Worm (Caenorhabditis elegans) whole organism, mixed stage, embryonic: ENCODE measurements around the gene natb-1.
A peak's percentile ranks its signal among the peaks of the same experiment; 100 is the strongest.

Experiments
- bed-3 ChIP-seq: fragments of 200-800 bp; sonication (Bioruptor generic); optimal IDR thresholded peaks from 3 replicates; lab custom pipeline; 2018; ENCODE audit warnings: mild to moderate bottlenecking, missing genetic modification characterization, moderate library complexity, missing compliant biosample characterization
- blmp-1 ChIP-seq: fragments of 150-350 bp; optimal IDR thresholded peaks from 2 replicates; lab custom pipeline; 2014; ENCODE audit warnings: missing biosample characterization, missing genetic modification characterization
- ceh-43 ChIP-seq: fragments of 200-800 bp; sonication (Bioruptor generic); optimal IDR thresholded peaks from 2 replicates; lab custom pipeline; 2018; ENCODE audit warnings: mild to moderate bottlenecking, missing genetic modification characterization, moderate library complexity, missing compliant biosample characterization
- ceh-83 ChIP-seq: fragments of 200-800 bp; sonication (Bioruptor generic); optimal IDR thresholded peaks from 2 replicates; lab custom pipeline; 2018; ENCODE audit warnings: mild to moderate bottlenecking, missing genetic modification characterization, missing compliant biosample characterization
- ces-1 ChIP-seq: fragments of 150-350 bp; optimal IDR thresholded peaks from 2 replicates; lab custom pipeline; 2014; ENCODE audit warnings: missing biosample characterization, missing genetic modification reagents, missing genetic modification characterization
- cnd-1 ChIP-seq: fragments of 200-800 bp; sonication (Bioruptor generic); optimal IDR thresholded peaks from 2 replicates; lab custom pipeline; 2018; ENCODE audit warnings: mild to moderate bottlenecking, missing genetic modification characterization, missing compliant biosample characterization
- drap-1 ChIP-seq: fragments of 200-800 bp; sonication (Bioruptor generic); optimal IDR thresholded peaks from 3 replicates; lab custom pipeline; 2018; ENCODE audit warnings: mild to moderate bottlenecking, missing genetic modification characterization, missing compliant biosample characterization
- elt-1 ChIP-seq: sonication (generic microtip); optimal IDR thresholded peaks from 2 replicates; lab custom pipeline; 2017; ENCODE audit warnings: missing genetic modification characterization, mild to moderate bottlenecking, missing compliant biosample characterization, antibody characterized with exemption, moderate library complexity, borderline replicate concordance; ENCODE audit not compliant: insufficient read depth
- elt-3 ChIP-seq: fragments of 150-350 bp; optimal IDR thresholded peaks from 2 replicates; lab custom pipeline; 2014; ENCODE audit warnings: missing biosample characterization, missing genetic modification characterization
- flh-1 ChIP-seq: fragments of 200-800 bp; sonication (Bioruptor generic); optimal IDR thresholded peaks from 2 replicates; lab custom pipeline; 2018; ENCODE audit warnings: mild to moderate bottlenecking, missing genetic modification characterization, moderate library complexity, missing compliant biosample characterization
- ham-2 ChIP-seq: fragments of 200-800 bp; sonication (Bioruptor generic); optimal IDR thresholded peaks from 2 replicates; lab custom pipeline; 2018; ENCODE audit warnings: mild to moderate bottlenecking, missing genetic modification characterization, missing compliant biosample characterization
- hlh-1 ChIP-seq: fragments of 150-350 bp; optimal IDR thresholded peaks from 2 replicates; lab custom pipeline; 2014; ENCODE audit warnings: missing biosample characterization, missing genetic modification reagents, missing genetic modification characterization
- lin-13 ChIP-seq: fragments of 150-350 bp; optimal IDR thresholded peaks from 2 replicates; lab custom pipeline; 2014; ENCODE audit warnings: missing biosample characterization, missing genetic modification characterization
- lin-32 ChIP-seq: fragments of 200-800 bp; sonication (Bioruptor generic); optimal IDR thresholded peaks from 2 replicates; lab custom pipeline; 2018; ENCODE audit warnings: mild to moderate bottlenecking, missing genetic modification characterization, missing compliant biosample characterization
- lsy-2 ChIP-seq: fragments of 150-350 bp; optimal IDR thresholded peaks from 2 replicates; lab custom pipeline; 2014; ENCODE audit warnings: missing biosample characterization, missing genetic modification characterization
- mab-5 ChIP-seq: fragments of 150-350 bp; optimal IDR thresholded peaks from 2 replicates; lab custom pipeline; 2014; ENCODE audit warnings: missing biosample characterization, missing genetic modification characterization
- mep-1 ChIP-seq: fragments of 150-350 bp; optimal IDR thresholded peaks from 2 replicates; lab custom pipeline; 2017; ENCODE audit warnings: missing biosample characterization, missing genetic modification reagents, missing genetic modification characterization, inconsistent platforms
- mls-2 ChIP-seq: sonication (generic microtip); optimal IDR thresholded peaks from 2 replicates; lab custom pipeline; 2016; ENCODE audit warnings: mild to moderate bottlenecking, missing genetic modification characterization, moderate library complexity, missing compliant biosample characterization
- nhr-12 ChIP-seq: fragments of 150-350 bp; optimal IDR thresholded peaks from 2 replicates; lab custom pipeline; 2014; ENCODE audit warnings: missing biosample characterization, missing genetic modification characterization
- nhr-2 ChIP-seq: fragments of 150-350 bp; optimal IDR thresholded peaks from 2 replicates; lab custom pipeline; 2014; ENCODE audit warnings: missing biosample characterization, missing genetic modification characterization
- nhr-237 ChIP-seq: fragments of 150-350 bp; optimal IDR thresholded peaks from 2 replicates; lab custom pipeline; 2014; ENCODE audit warnings: missing biosample characterization, missing genetic modification characterization
- nhr-28 ChIP-seq: fragments of 150-350 bp; optimal IDR thresholded peaks from 2 replicates; lab custom pipeline; 2014; ENCODE audit warnings: missing biosample characterization, missing genetic modification characterization
- pha-4 ChIP-seq: fragments of 150-350 bp; optimal IDR thresholded peaks from 2 replicates; lab custom pipeline; 2018; ENCODE audit warnings: missing biosample characterization, missing genetic modification reagents, missing genetic modification characterization
- sem-2 ChIP-seq: fragments of 200-800 bp; sonication (Bioruptor generic); optimal IDR thresholded peaks from 2 replicates; lab custom pipeline; 2018; ENCODE audit warnings: mild to moderate bottlenecking, missing genetic modification characterization, missing compliant biosample characterization
- snpc-4 ChIP-seq: fragments of 150-350 bp; optimal IDR thresholded peaks from 2 replicates; lab custom pipeline; 2014; ENCODE audit warnings: missing biosample characterization, missing genetic modification characterization
- sptf-1 ChIP-seq: sonication (generic microtip); optimal IDR thresholded peaks from 2 replicates; lab custom pipeline; 2017; ENCODE audit warnings: mild to moderate bottlenecking, missing genetic modification characterization, moderate library complexity, missing compliant biosample characterization
- tbx-8 ChIP-seq: fragments of 200-800 bp; sonication (Bioruptor generic); optimal IDR thresholded peaks from 2 replicates; lab custom pipeline; 2018; ENCODE audit warnings: mild to moderate bottlenecking, missing genetic modification characterization, moderate library complexity, missing compliant biosample characterization
- unc-120 ChIP-seq: sonication (generic microtip); optimal IDR thresholded peaks from 2 replicates; lab custom pipeline; 2017; ENCODE audit warnings: missing genetic modification characterization, missing compliant biosample characterization; ENCODE audit not compliant: poor library complexity, severe bottlenecking
- unc-39 ChIP-seq: fragments of 150-350 bp; optimal IDR thresholded peaks from 2 replicates; lab custom pipeline; 2014; ENCODE audit warnings: missing biosample characterization, missing genetic modification characterization
- unc-62 ChIP-seq: fragments of 150-350 bp; optimal IDR thresholded peaks from 2 replicates; lab custom pipeline; 2014; ENCODE audit warnings: missing biosample characterization, missing genetic modification reagents, missing genetic modification characterization
- zip-8 ChIP-seq: fragments of 150-350 bp; optimal IDR thresholded peaks from 2 replicates; lab custom pipeline; 2014; ENCODE audit warnings: missing biosample characterization, missing genetic modification characterization
- ztf-11 ChIP-seq: fragments of 150-350 bp; optimal IDR thresholded peaks from 2 replicates; lab custom pipeline; 2014; ENCODE audit warnings: missing biosample characterization, missing genetic modification characterization

Gene natb-1

DNA sequence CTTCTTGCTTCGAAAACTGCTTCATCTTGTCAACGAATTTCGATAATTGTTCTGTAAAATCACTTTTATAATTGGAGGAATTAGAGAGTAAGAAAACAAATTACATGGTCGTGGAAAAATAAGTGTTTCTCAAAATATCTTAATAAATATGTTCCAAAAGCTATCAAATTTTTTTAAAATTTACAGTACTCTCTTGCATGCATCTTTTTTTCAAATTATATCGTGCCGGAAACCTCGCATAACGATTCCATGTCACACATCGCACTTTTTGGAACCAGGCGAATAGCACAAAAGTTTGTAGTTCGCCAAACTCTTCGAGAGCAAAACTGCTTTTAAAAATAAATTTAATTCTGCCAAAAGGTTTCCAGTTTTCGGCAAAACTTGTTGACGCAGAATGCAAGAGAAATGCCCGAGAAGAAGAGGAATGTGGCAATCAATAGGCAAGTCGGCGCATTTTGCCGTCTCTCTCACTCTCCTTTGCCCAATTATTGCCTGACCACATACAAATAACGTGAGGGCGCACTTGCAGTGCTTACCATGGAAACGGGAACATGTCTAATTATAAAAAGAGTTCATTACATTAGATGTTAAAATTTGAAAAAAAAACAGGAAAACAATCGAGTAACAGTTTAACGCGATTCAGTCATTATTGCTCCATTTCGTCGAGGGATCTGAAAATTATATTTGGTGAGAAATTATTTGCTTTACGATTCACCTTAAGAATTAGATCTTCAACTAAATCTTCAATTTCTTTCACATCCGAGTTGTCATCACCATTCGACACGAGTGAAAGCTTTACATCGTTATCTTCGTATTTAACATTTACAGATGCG lies 24.4 kb upstream of the natb-1 start, which contains the start of gene Y97E10AR.3:
Gene Y97E10AR.3, minus strand, starts transcription at position 51 of the 833 bp plus-strand sequence.
- TF ChIP-seq ces-1 (GFP tag; lab: Kevin White, UChicago): peak; percentile 73
- no peak for TF ChIP-seq lin-32 (GFP tag; lab: Kevin White, UChicago)
- no peak for TF ChIP-seq ceh-43
- no peak for TF ChIP-seq ztf-11 (tag; lab: Kevin White, UChicago)
- TF ChIP-seq mab-5 (tag; lab: Kevin White, UChicago): no peak
- TF ChIP-seq elt-1 (tag; lab: Kevin White, UChicago): no peak
- no peak for TF ChIP-seq elt-3 (tag; lab: Kevin White, UChicago)
- TF ChIP-seq, all 35 proteins: peak for 1

DNA sequence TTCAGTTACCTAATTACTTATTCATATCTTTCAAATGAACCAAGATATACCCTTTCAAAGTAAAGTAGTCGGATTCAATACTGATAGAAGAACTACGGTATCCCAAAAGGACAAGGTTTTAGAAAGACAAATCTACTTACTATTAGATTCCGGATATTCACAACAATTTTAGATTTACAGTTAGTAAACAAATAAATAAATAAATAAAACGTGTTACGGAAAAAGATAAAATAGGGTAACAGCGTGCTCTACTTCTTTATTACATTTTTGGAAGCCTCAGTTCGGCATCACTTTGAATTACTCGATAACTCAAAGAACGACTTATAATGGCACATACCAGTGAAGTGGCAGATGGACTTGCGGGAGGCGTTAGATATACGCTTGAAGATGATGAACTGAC lies 21.8 kb upstream of the natb-1 start, which contains the start of gene Y97E10AR.8:
Gene Y97E10AR.8, plus strand, starts transcription at position 301 of the 400 bp plus-strand sequence.
- no peak for TF ChIP-seq unc-39 (tag; lab: Kevin White, UChicago)
- no peak for TF ChIP-seq tbx-8 (GFP tag; lab: Kevin White, UChicago)
- no peak for TF ChIP-seq drap-1
- TF ChIP-seq nhr-28: no peak
- TF ChIP-seq lin-32 (GFP tag; lab: Kevin White, UChicago): no peak
- no peak for TF ChIP-seq nhr-2 (tag; lab: Kevin White, UChicago)
- no peak for TF ChIP-seq ztf-11 (tag; lab: Kevin White, UChicago)
- TF ChIP-seq blmp-1: no peak
- no peak for TF ChIP-seq bed-3 (GFP tag; lab: Kevin White, UChicago)
- TF ChIP-seq ceh-43: no peak
- TF ChIP-seq snpc-4 (tag; lab: Kevin White, UChicago): no peak
- no peak for TF ChIP-seq nhr-237 (tag; lab: Kevin White, UChicago)
- TF ChIP-seq zip-8: no peak
- no peak for TF ChIP-seq flh-1 (GFP tag; lab: Kevin White, UChicago)
- TF ChIP-seq unc-62 (GFP tag; lab: Kevin White, UChicago): no peak
- no peak for TF ChIP-seq ham-2
- TF ChIP-seq unc-120 (tag; lab: Kevin White, UChicago): no peak
- TF ChIP-seq cnd-1 (tag; lab: Kevin White, UChicago): no peak
- no peak for TF ChIP-seq sptf-1 (tag; lab: Kevin White, UChicago)

DNA sequence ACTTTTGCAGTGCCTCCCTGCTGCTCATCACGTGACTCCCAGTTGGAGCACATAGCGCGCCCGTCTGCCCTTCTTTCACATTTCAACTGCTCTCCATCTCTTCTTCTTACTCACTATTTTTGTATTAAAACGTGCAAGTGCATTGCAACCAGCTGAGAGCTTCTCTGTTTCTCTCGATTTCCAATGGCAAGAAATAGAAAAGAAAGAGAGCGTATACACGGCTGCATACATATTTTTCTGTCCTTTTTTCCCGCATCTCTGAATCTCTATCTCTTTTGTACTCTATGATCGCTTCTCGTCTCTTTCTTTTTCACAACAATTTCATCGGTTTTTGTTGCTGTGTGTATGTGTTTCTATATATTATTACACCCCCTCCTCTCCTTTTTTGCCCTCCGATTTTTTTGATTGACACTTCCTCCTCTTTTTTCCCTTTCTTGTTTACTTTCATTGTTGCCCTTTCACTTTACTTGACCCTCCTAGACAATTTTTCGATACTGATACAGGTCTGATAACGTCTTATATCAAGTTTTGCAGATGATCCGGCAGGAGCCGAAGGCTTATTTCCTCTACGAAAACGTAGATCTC lies 17.8 kb upstream of the natb-1 start, which contains the start of gene Y97E10AR.1:
Gene Y97E10AR.1, plus strand, starts transcription at position 535 of the 585 bp plus-strand sequence.
- TF ChIP-seq unc-62 (GFP tag; lab: Kevin White, UChicago): peak; percentile 85
- peak; percentile 39 for TF ChIP-seq drap-1
- peak; percentile 2 for TF ChIP-seq mab-5 (tag; lab: Kevin White, UChicago)
- peak; percentile 28 for TF ChIP-seq sptf-1 (tag; lab: Kevin White, UChicago)
- no peak for TF ChIP-seq elt-1 (tag; lab: Kevin White, UChicago)
- TF ChIP-seq sem-2: no peak
- TF ChIP-seq ces-1 (GFP tag; lab: Kevin White, UChicago): peak; percentile 82
- peak; percentile 85 for TF ChIP-seq hlh-1
- no peak for TF ChIP-seq ceh-43
- peak; percentile 69 for TF ChIP-seq nhr-237 (tag; lab: Kevin White, UChicago)
- peak; percentile 55 for TF ChIP-seq blmp-1
- TF ChIP-seq tbx-8 (GFP tag; lab: Kevin White, UChicago): no peak
- TF ChIP-seq elt-3 (tag; lab: Kevin White, UChicago): no peak
- peak; percentile 98 for TF ChIP-seq unc-120 (tag; lab: Kevin White, UChicago)
- no peak for TF ChIP-seq lin-13 (tag; lab: Kevin White, UChicago)
- TF ChIP-seq zip-8: no peak
- peak; percentile 42 for TF ChIP-seq lsy-2 (tag; lab: Kevin White, UChicago)
- no peak for TF ChIP-seq ceh-83
- TF ChIP-seq pha-4 (tag; lab: Kevin White, UChicago): peak; percentile 7
- no peak for TF ChIP-seq ztf-11 (tag; lab: Kevin White, UChicago)
- TF ChIP-seq nhr-12 (tag; lab: Kevin White, UChicago): no peak
- TF ChIP-seq mep-1 (tag; lab: Kevin White, UChicago): peak; percentile 43
- no peak for TF ChIP-seq cnd-1 (tag; lab: Kevin White, UChicago)
- no peak for TF ChIP-seq unc-39 (tag; lab: Kevin White, UChicago)
- TF ChIP-seq snpc-4 (tag; lab: Kevin White, UChicago): no peak
- no peak for TF ChIP-seq lin-32 (GFP tag; lab: Kevin White, UChicago)
- peak; percentile 55 for TF ChIP-seq mls-2
